Worm (Caenorhabditis elegans): ENCODE data around the gene srd-2.
A peak's percentile ranks its signal among the peaks of the same experiment; 100 is the strongest.

Gene srd-2

DNA sequence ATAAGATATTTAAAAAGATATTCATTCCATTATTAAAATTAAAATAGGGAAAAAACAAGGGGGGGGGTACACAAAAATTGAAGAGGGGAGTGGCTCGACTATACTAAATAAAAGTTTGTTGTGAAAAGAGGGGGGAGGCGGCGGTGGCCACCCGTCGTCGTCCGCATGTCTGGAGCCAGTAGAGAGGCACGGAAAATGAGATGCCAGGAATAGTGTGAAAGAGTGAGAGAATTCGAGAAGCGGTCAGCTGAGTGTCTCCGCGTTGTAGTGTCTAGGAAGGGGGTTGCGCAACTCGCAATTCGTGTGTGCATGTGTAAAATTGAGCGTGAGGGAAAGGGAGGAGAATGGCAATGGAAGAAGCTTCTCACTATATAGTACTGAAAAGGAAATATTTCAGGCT lies 14.6 kb upstream of the srd-2 start (continued):
- TF ChIP-seq fkh-10 (GFP tag; optimal IDR thresholded peaks at IDR 0.05), result no peak
- peak; percentile 23 for TF ChIP-seq syd-9 (tag; optimal IDR thresholded peaks at IDR 0.05)
- peak; percentile 49 for TF ChIP-seq ceh-14 (tag; optimal IDR thresholded peaks at IDR 0.05)
- TF ChIP-seq C08G9.2 (tag; optimal IDR thresholded peaks at IDR 0.05), result no peak
- TF ChIP-seq madf-2 (tag; optimal IDR thresholded peaks at IDR 0.05), result peak; percentile 37
- no peak for TF ChIP-seq unc-3 (GFP tag; conservative IDR thresholded peaks at IDR 0.05)
- no peak for TF ChIP-seq unc-3 (tag; optimal IDR thresholded peaks at IDR 0.05)
- TF ChIP-seq ceh-9 (tag; optimal IDR thresholded peaks at IDR 0.05), result no peak
- TF ChIP-seq Y22D7AL.16 (tag; optimal IDR thresholded peaks at IDR 0.05), result no peak
- TF ChIP-seq nhr-232 (tag; optimal IDR thresholded peaks at IDR 0.05), result no peak
- TF ChIP-seq unc-86 (tag; optimal IDR thresholded peaks at IDR 0.05), result no peak
- TF ChIP-seq C38D4.7 (GFP tag; optimal IDR thresholded peaks at IDR 0.05), result no peak
- no peak for TF ChIP-seq F13H6.1 (tag; optimal IDR thresholded peaks at IDR 0.05)
- no peak for TF ChIP-seq pha-2 (tag; optimal IDR thresholded peaks at IDR 0.05)
- TF ChIP-seq fax-1 (tag; optimal IDR thresholded peaks at IDR 0.05), result no peak
- TF ChIP-seq ceh-31 (tag; optimal IDR thresholded peaks at IDR 0.05), result peak; percentile 80
- TF ChIP-seq hlh-15 (tag; optimal IDR thresholded peaks at IDR 0.05), result no peak
- TF ChIP-seq pat-9 (tag; optimal IDR thresholded peaks at IDR 0.05), result no peak
- TF ChIP-seq ceh-34 (tag; optimal IDR thresholded peaks at IDR 0.05), result peak; percentile 61
- TF ChIP-seq sdc-2 (tag; optimal IDR thresholded peaks at IDR 0.05), result no peak
- no peak for TF ChIP-seq sox-4 (tag; optimal IDR thresholded peaks at IDR 0.05)
- no peak for TF ChIP-seq hlh-6 (tag; optimal IDR thresholded peaks at IDR 0.05)
- TF ChIP-seq hlh-8 (tag; optimal IDR thresholded peaks at IDR 0.05), result peak; percentile 51
- peak; percentile 31 for TF ChIP-seq ets-4 (tag; optimal IDR thresholded peaks at IDR 0.05)
- TF ChIP-seq elt-4 (tag; optimal IDR thresholded peaks at IDR 0.05), result no peak
- peak; percentile 47 for TF ChIP-seq fkh-6 (tag; optimal IDR thresholded peaks at IDR 0.05)

DNA sequence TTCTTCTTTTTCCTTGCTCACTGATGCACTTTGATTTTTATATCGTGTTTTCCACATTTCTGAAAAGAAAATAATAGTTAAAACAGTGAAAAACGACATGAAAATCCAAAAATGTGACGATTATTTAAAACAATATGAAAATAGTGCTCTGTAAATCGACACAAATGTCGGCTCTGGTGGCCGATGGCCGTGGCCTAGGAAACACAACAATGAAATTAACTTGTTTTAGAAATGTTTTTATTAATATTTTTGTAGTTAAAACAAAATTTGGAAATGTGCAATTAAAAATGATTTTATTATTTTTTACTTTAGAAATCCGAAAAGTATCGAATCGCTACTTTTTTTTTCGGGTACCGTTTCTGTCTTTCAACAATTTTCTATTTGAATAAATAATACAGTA lies 13.1 kb upstream of the srd-2 start, which contains the start of gene arv-1:
TSS of gene arv-1 (minus strand) at position 65 of the 400 bp plus-strand sequence.
- TF ChIP-seq nfya-1 (tag; optimal IDR thresholded peaks at IDR 0.05), result no peak
- peak; percentile 81 for TF ChIP-seq tbx-2 (tag; optimal IDR thresholded peaks at IDR 0.05)
- TF ChIP-seq ceh-48 (tag; optimal IDR thresholded peaks at IDR 0.05), result no peak
- TF ChIP-seq pha-2 (tag; optimal IDR thresholded peaks at IDR 0.05), result peak; percentile 14
- TF ChIP-seq ceh-14 (tag; optimal IDR thresholded peaks at IDR 0.05), result peak; percentile 40
- TF ChIP-seq tbx-7 (tag; optimal IDR thresholded peaks at IDR 0.05), result peak; percentile 74
- TF ChIP-seq ceh-19 (GFP tag; optimal IDR thresholded peaks at IDR 0.05), result no peak
- TF ChIP-seq F13H6.1 (tag; optimal IDR thresholded peaks at IDR 0.05), result no peak
- peak; percentile 26 for TF ChIP-seq C38D4.7 (GFP tag; optimal IDR thresholded peaks at IDR 0.05)
- peak; percentile 52 for TF ChIP-seq C08G9.2 (tag; optimal IDR thresholded peaks at IDR 0.05)
- TF ChIP-seq hlh-6 (tag; optimal IDR thresholded peaks at IDR 0.05), result no peak
- peak; percentile 4 for TF ChIP-seq ceh-34 (tag; optimal IDR thresholded peaks at IDR 0.05)
- TF ChIP-seq zip-5 (tag; optimal IDR thresholded peaks at IDR 0.05), result peak; percentile 54
- no peak for TF ChIP-seq ceh-24 (tag; optimal IDR thresholded peaks at IDR 0.05)
- 0 out of 2 replicates have a peak, but pooled peaks have one; percentile 22 for TF ChIP-seq sox-2 (GFP tag; IDR thresholded peaks at IDR 0.05)
- TF ChIP-seq ceh-45 (GFP tag; IDR thresholded peaks at IDR 0.05), result no peak
- peak; percentile 19 for TF ChIP-seq elt-2 (tag; optimal IDR thresholded peaks at IDR 0.05)
- peak; percentile 64 for TF ChIP-seq ceh-2 (tag; optimal IDR thresholded peaks at IDR 0.05)
- peak; percentile 65 for TF ChIP-seq hlh-8 (tag; optimal IDR thresholded peaks at IDR 0.05)
- no peak for TF ChIP-seq fkh-6 (tag; optimal IDR thresholded peaks at IDR 0.05)
- no peak for TF ChIP-seq unc-86 (tag; optimal IDR thresholded peaks at IDR 0.05)
- TF ChIP-seq sdc-2 (tag; optimal IDR thresholded peaks at IDR 0.05), result no peak
- TF ChIP-seq unc-42 (tag; optimal IDR thresholded peaks at IDR 0.05), result peak; percentile 42
- TF ChIP-seq syd-9 (tag; optimal IDR thresholded peaks at IDR 0.05), result no peak
- TF ChIP-seq madf-2 (tag; optimal IDR thresholded peaks at IDR 0.05), result no peak
- no peak for TF ChIP-seq pag-3 (tag; optimal IDR thresholded peaks at IDR 0.05; ENCODE audit: borderline replicate concordance)
- no peak for TF ChIP-seq ttx-3 (tag; optimal IDR thresholded peaks at IDR 0.05)
- no peak for TF ChIP-seq Y22D7AL.16 (tag; optimal IDR thresholded peaks at IDR 0.05)
- TF ChIP-seq ahr-1 (tag; optimal IDR thresholded peaks at IDR 0.05), result no peak
- TF ChIP-seq fax-1 (tag; optimal IDR thresholded peaks at IDR 0.05), result peak; percentile 36
- peak; percentile 70 for TF ChIP-seq ets-4 (tag; optimal IDR thresholded peaks at IDR 0.05)
- TF ChIP-seq ceh-31 (tag; optimal IDR thresholded peaks at IDR 0.05), result peak; percentile 79
- no peak for TF ChIP-seq ztf-16 (tag; optimal IDR thresholded peaks at IDR 0.05)
- TF ChIP-seq npax-4 (tag; optimal IDR thresholded peaks at IDR 0.05), result no peak
- TF ChIP-seq ref-2 (tag; optimal IDR thresholded peaks at IDR 0.05), result peak; percentile 24
- no peak for TF ChIP-seq pros-1 (tag; optimal IDR thresholded peaks at IDR 0.05)
